Worm (Caenorhabditis elegans) whole organism, L4/young adult: ENCODE results near the gene srlf-3.

Experiments used
- W03F9.2 ChIP-seq: fragments of 150-350 bp; optimal IDR thresholded peaks from 2 replicates; lab custom pipeline; 2014; ENCODE audit warnings: missing biosample characterization, missing genetic modification characterization
- dao-5 ChIP-seq: sonication (generic microtip); optimal IDR thresholded peaks from 2 replicates; lab custom pipeline; 2016; ENCODE audit warnings: missing genotype, missing genetic modification characterization, moderate library complexity, missing compliant biosample characterization
- him-1 ChIP-seq: sonication (generic microtip); optimal IDR thresholded peaks from 2 replicates; lab custom pipeline; 2016; ENCODE audit warnings: missing genotype, missing genetic modification reagents, missing genetic modification characterization, missing compliant biosample characterization

DNA sequence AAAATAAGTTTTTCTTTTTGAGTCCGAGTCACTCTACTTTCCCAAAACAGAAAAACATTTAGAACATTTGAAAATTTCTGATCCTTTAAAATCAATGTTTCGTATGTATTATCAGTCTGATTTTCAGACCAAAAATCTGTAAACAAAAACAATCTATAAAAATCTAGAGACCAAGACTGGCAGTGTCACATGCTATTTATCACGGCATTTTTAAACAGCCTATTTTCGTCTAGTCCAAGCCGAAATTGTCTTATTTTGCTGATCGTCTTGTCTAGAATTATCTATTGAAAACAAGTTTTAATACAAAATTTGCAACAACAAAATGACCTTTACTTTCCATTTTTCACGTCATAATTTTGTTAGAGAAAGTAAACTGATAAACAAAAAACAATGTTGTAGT lies 39.3 kb downstream of the srlf-3 start:
- no peak for TF ChIP-seq dao-5 (tag; lab: Kevin White, UChicago)
- TF ChIP-seq him-1 (tag; lab: Kevin White, UChicago), result no peak
- no peak for TF ChIP-seq W03F9.2 (tag; lab: Kevin White, UChicago)
